Worm (Caenorhabditis elegans) whole organism, L2 larva: ENCODE measurements around the gene Y40C5A.4.

ENCODE experiments used
- C34F6.9 ChIP-seq: fragments of 150-350 bp; optimal IDR thresholded peaks from 2 replicates; lab custom pipeline; 2014; ENCODE audit warnings: missing biosample characterization, missing genetic modification characterization
- F13H6.1 ChIP-seq: sonication (generic microtip); optimal IDR thresholded peaks from 2 replicates; lab custom pipeline; 2016; ENCODE audit warnings: missing genetic modification characterization, missing compliant biosample characterization
- ZK546.5 ChIP-seq: sonication (generic microtip); optimal IDR thresholded peaks from 2 replicates; lab custom pipeline; 2017; ENCODE audit warnings: missing biosample characterization, missing genetic modification characterization
- alr-1 ChIP-seq: fragments of 150-350 bp; optimal IDR thresholded peaks from 2 replicates; lab custom pipeline; 2014; ENCODE audit warnings: missing biosample characterization, missing genetic modification characterization
- aly-2 ChIP-seq: fragments of 150-350 bp; optimal IDR thresholded peaks from 2 replicates; lab custom pipeline; 2014; ENCODE audit warnings: missing biosample characterization, missing genetic modification characterization
- ceh-16 ChIP-seq: fragments of 150-350 bp; optimal IDR thresholded peaks from 2 replicates; lab custom pipeline; 2014; ENCODE audit warnings: missing biosample characterization, missing genetic modification characterization
- dmd-4 ChIP-seq: sonication (generic microtip); optimal IDR thresholded peaks from 2 replicates; lab custom pipeline; 2017; ENCODE audit warnings: missing biosample characterization, missing genetic modification characterization
- egl-27 ChIP-seq: sonication (generic microtip); optimal IDR thresholded peaks from 3 replicates; lab custom pipeline; 2017; ENCODE audit warnings: missing biosample characterization, missing genetic modification reagents, missing genetic modification characterization
- elt-1 ChIP-seq: fragments of 150-350 bp; optimal IDR thresholded peaks from 2 replicates; lab custom pipeline; 2014; ENCODE audit warnings: missing biosample characterization, missing genetic modification characterization
- elt-3 ChIP-seq: sonication (generic microtip); optimal IDR thresholded peaks from 2 replicates; lab custom pipeline; 2017; ENCODE audit warnings: missing biosample characterization, missing genetic modification characterization
- fos-1 ChIP-seq: fragments of 150-350 bp; optimal IDR thresholded peaks from 2 replicates; lab custom pipeline; 2014; ENCODE audit warnings: missing biosample characterization, missing genetic modification characterization
- gmeb-1 ChIP-seq: fragments of 150-350 bp; optimal IDR thresholded peaks from 2 replicates; lab custom pipeline; 2014; ENCODE audit warnings: missing biosample characterization, missing genetic modification characterization
- lin-11 ChIP-seq: fragments of 150-350 bp; sonication (generic microtip); optimal IDR thresholded peaks from 2 replicates; lab custom pipeline; 2014; ENCODE audit warnings: missing biosample characterization, missing genetic modification characterization, inconsistent platforms, mixed read lengths
- lin-13 ChIP-seq: fragments of 150-350 bp; optimal IDR thresholded peaks from 2 replicates; lab custom pipeline; 2014; ENCODE audit warnings: missing biosample characterization, missing genetic modification reagents, missing genetic modification characterization
- lin-39 ChIP-seq: fragments of 150-350 bp; optimal IDR thresholded peaks from 2 replicates; lab custom pipeline; 2014; ENCODE audit warnings: missing biosample characterization, missing genetic modification reagents, missing genetic modification characterization
- mab-5 ChIP-seq: fragments of 150-350 bp; optimal IDR thresholded peaks from 2 replicates; lab custom pipeline; 2014; ENCODE audit warnings: missing biosample characterization, missing genetic modification characterization
- mbf-1 ChIP-seq: sonication (generic microtip); optimal IDR thresholded peaks from 2 replicates; lab custom pipeline; 2017; ENCODE audit warnings: missing biosample characterization, missing genetic modification characterization
- mdl-1 ChIP-seq, 2 experiments: fragments of 150-350 bp in 1 of 2; sonication (generic microtip) in 1 of 2; optimal IDR thresholded peaks; 2 replicates each; lab custom pipeline; 2017; ENCODE audit warnings: missing biosample characterization in 2 of 2, missing genetic modification characterization in 2 of 2
- nhr-11 ChIP-seq: fragments of 150-350 bp; optimal IDR thresholded peaks from 2 replicates; lab custom pipeline; 2014; ENCODE audit warnings: missing biosample characterization, missing genetic modification characterization
- nhr-12 ChIP-seq: fragments of 150-350 bp; optimal IDR thresholded peaks from 2 replicates; lab custom pipeline; 2014; ENCODE audit warnings: missing biosample characterization, missing genetic modification characterization
- nhr-129 ChIP-seq: fragments of 150-350 bp; optimal IDR thresholded peaks from 2 replicates; lab custom pipeline; 2014; ENCODE audit warnings: missing biosample characterization, missing genetic modification characterization
- nhr-21 ChIP-seq: fragments of 150-350 bp; optimal IDR thresholded peaks from 2 replicates; lab custom pipeline; 2014; ENCODE audit warnings: missing biosample characterization, missing genetic modification characterization
- nhr-237 ChIP-seq: fragments of 150-350 bp; optimal IDR thresholded peaks from 2 replicates; lab custom pipeline; 2014; ENCODE audit warnings: missing biosample characterization, missing genetic modification characterization
- nhr-6 ChIP-seq: fragments of 150-350 bp; optimal IDR thresholded peaks from 2 replicates; lab custom pipeline; 2014; ENCODE audit warnings: missing biosample characterization, missing genetic modification characterization
- nhr-77 ChIP-seq: fragments of 150-350 bp; optimal IDR thresholded peaks from 2 replicates; lab custom pipeline; 2014; ENCODE audit warnings: missing biosample characterization, missing genetic modification characterization
- peb-1 ChIP-seq: fragments of 150-350 bp; optimal IDR thresholded peaks from 2 replicates; lab custom pipeline; 2014; ENCODE audit warnings: missing biosample characterization, missing genetic modification characterization
- sem-4 ChIP-seq: fragments of 150-350 bp; optimal IDR thresholded peaks from 2 replicates; lab custom pipeline; 2014; ENCODE audit warnings: missing biosample characterization, missing genetic modification reagents, missing genetic modification characterization
- skn-1 ChIP-seq: sonication (generic microtip); optimal IDR thresholded peaks from 2 replicates; lab custom pipeline; 2017; ENCODE audit warnings: missing biosample characterization, missing genetic modification characterization
- sma-3 ChIP-seq: sonication (generic microtip); optimal IDR thresholded peaks from 2 replicates; lab custom pipeline; 2016; ENCODE audit warnings: missing genetic modification reagents, missing genetic modification characterization, missing compliant biosample characterization
- snpc-4 ChIP-seq: fragments of 150-350 bp; optimal IDR thresholded peaks from 2 replicates; lab custom pipeline; 2014; ENCODE audit warnings: missing biosample characterization, missing genetic modification characterization
- unc-39 ChIP-seq: fragments of 150-350 bp; optimal IDR thresholded peaks from 2 replicates; lab custom pipeline; 2014; ENCODE audit warnings: missing biosample characterization, missing genetic modification characterization
- unc-55 ChIP-seq: fragments of 150-350 bp; sonication (generic microtip); optimal IDR thresholded peaks from 3 replicates; lab custom pipeline; 2014; ENCODE audit warnings: missing biosample characterization, missing genetic modification reagents, missing genetic modification characterization
- unc-62 ChIP-seq: fragments of 150-350 bp; optimal IDR thresholded peaks from 2 replicates; lab custom pipeline; 2014; ENCODE audit warnings: missing biosample characterization, missing genetic modification reagents, missing genetic modification characterization
- ztf-1 ChIP-seq: fragments of 200-800 bp; sonication (Bioruptor generic); conservative IDR thresholded peaks from 2 replicates; pipeline ENCODE4 v1.3.6; 2022; ENCODE audit warnings: missing genetic modification characterization, missing compliant biosample characterization
- ztf-11 ChIP-seq: sonication (generic microtip); optimal IDR thresholded peaks from 2 replicates; lab custom pipeline; 2017; ENCODE audit warnings: missing biosample characterization, missing genetic modification characterization
- ztf-4 ChIP-seq: fragments of 150-350 bp; optimal IDR thresholded peaks from 2 replicates; lab custom pipeline; 2014; ENCODE audit warnings: missing biosample characterization, missing genetic modification characterization

Y40C5A.4 gene

DNA sequence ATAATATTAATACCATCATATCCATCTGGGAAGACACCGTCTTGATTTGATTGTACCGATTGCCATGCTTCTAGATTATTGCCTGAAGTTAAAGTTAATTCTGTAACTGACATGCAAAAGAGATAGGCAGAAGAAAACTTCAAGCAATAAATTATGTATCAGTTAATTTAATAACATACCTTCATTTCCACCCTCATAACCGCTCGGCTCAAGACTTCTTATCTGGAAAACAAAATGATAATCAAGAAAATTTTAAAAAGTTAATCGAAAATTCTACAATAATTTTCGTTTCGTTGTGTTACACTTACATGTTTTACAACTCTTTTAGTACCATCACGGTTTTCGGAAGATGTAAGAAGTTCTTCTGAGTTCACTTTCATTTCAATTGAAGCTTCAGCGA, 22.8 kb downstream of the Y40C5A.4 start:
- no peak for TF ChIP-seq mbf-1 (tag; lab: Kevin White, UChicago)
- no peak for TF ChIP-seq lin-13 (GFP tag; lab: Kevin White, UChicago)
- TF ChIP-seq nhr-6 (tag; lab: Kevin White, UChicago): no peak
- no peak for TF ChIP-seq nhr-11 (tag; lab: Kevin White, UChicago)
- no peak for TF ChIP-seq nhr-77 (tag; lab: Kevin White, UChicago)
- TF ChIP-seq sma-3 (GFP tag; lab: Kevin White, UChicago): no peak
- no peak for TF ChIP-seq aly-2 (tag; lab: Kevin White, UChicago)
- no peak for TF ChIP-seq unc-39 (tag; lab: Kevin White, UChicago)
- TF ChIP-seq alr-1 (tag; lab: Kevin White, UChicago): no peak
- TF ChIP-seq dmd-4 (tag; lab: Kevin White, UChicago): no peak

ce11 chrIV:7339095-7339494, 25.8 kb downstream of the Y40C5A.4 start:
- TF ChIP-seq lin-39 (tag; lab: Kevin White, UChicago) (no peak), ztf-1 (GFP tag; lab: Robert Waterston, UW) (no peak), nhr-12 (tag; lab: Kevin White, UChicago) (no peak), mbf-1 (tag; lab: Kevin White, UChicago) (no peak), dmd-4 (tag; lab: Kevin White, UChicago) (no peak), ZK546.5 (tag; lab: Kevin White, UChicago) (no peak), nhr-129 (tag; lab: Kevin White, UChicago) (no peak), elt-1 (tag; lab: Kevin White, UChicago) (no peak), mab-5 (tag; lab: Kevin White, UChicago) (no peak), unc-62 (GFP tag; lab: Kevin White, UChicago) (no peak), sma-3 (GFP tag; lab: Kevin White, UChicago) (no peak), nhr-6 (tag; lab: Kevin White, UChicago) (no peak), sem-4 (tag; lab: Kevin White, UChicago) (no peak), mdl-1 (tag; optimal IDR thresholded peaks at IDR 0.05; lab: Kevin White, UChicago) (no peak)

ce11 chrIV:7338042-7338441, 26.9 kb downstream of the Y40C5A.4 start:
- TF ChIP-seq ztf-4 (tag; lab: Kevin White, UChicago) (no peak), nhr-6 (tag; lab: Kevin White, UChicago) (no peak), mbf-1 (tag; lab: Kevin White, UChicago) (no peak), egl-27 (no peak), alr-1 (tag; lab: Kevin White, UChicago) (no peak), fos-1 (tag; lab: Kevin White, UChicago) (no peak), mab-5 (tag; lab: Kevin White, UChicago) (no peak), peb-1 (tag; lab: Kevin White, UChicago) (no peak), skn-1 (tag; lab: Kevin White, UChicago) (no peak), snpc-4 (tag; lab: Kevin White, UChicago) (no peak), C34F6.9 (no peak), nhr-237 (no peak), lin-13 (GFP tag; lab: Kevin White, UChicago) (no peak), unc-55 (GFP tag; lab: Kevin White, UChicago) (no peak), ztf-11 (no peak), F13H6.1 (no peak), lin-11 (tag; lab: Kevin White, UChicago) (no peak), nhr-21 (no peak), nhr-11 (tag; lab: Kevin White, UChicago) (no peak), gmeb-1 (tag; lab: Kevin White, UChicago) (no peak)

- TF ChIP-seq unc-39 (tag; lab: Kevin White, UChicago) (no peak), ceh-16 (tag; lab: Kevin White, UChicago) (no peak), nhr-237 (no peak), skn-1 (tag; lab: Kevin White, UChicago) (no peak), lin-13 (GFP tag; lab: Kevin White, UChicago) (no peak), elt-3 (tag; lab: Kevin White, UChicago) (no peak), lin-39 (tag; lab: Kevin White, UChicago) (no peak), nhr-129 (tag; lab: Kevin White, UChicago) (no peak)
Measured at ce11 chrIV:7332695-7333094, 32.2 kb downstream of the Y40C5A.4 start, which contains the start of gene ocr-4. Gene ocr-4, minus strand, starts transcription at chrIV:7332795.
